Worm (Caenorhabditis elegans): ENCODE data around the gene C31H2.3.

DNA sequence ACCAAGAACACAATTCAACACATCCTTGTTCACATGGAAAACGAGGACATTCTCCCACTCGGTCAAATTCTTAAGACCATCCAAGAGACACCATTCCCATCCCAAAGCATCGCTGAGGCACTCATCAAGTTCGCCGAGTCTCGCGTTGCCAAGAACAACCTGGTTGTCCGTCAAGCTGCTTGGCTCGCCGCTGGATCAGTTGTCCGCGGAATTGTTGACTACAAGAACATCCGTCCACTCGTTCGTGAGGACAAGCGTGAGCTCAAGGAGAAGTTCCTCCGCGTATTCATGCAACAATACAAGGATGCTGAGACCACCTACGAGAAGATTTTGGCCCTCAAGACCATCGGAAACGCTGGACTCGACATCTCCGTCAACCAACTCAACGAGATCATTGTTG lies 51.8 kb downstream of the C31H2.3 start:
- no peak for TF ChIP-seq ama-1 (optimal IDR thresholded peaks at IDR 0.05)
- no peak for TF ChIP-seq unc-39 (tag; optimal IDR thresholded peaks at IDR 0.05)
- no peak for TF ChIP-seq unc-62 (GFP tag; optimal IDR thresholded peaks at IDR 0.05)
- no peak for TF ChIP-seq ztf-1 (GFP tag; conservative IDR thresholded peaks at IDR 0.05)
- no peak for TF ChIP-seq snpc-4 (tag; optimal IDR thresholded peaks at IDR 0.05)
- TF ChIP-seq nhr-12 (tag; optimal IDR thresholded peaks at IDR 0.05) = no peak
- TF ChIP-seq lin-39 (tag; optimal IDR thresholded peaks at IDR 0.05) = no peak
- TF ChIP-seq nhr-11 (tag; optimal IDR thresholded peaks at IDR 0.05) = no peak
- TF ChIP-seq nhr-23 (tag; optimal IDR thresholded peaks at IDR 0.05) = no peak
- TF ChIP-seq lsy-2 (tag; optimal IDR thresholded peaks at IDR 0.05) = no peak
- no peak for TF ChIP-seq nhr-237 (tag; optimal IDR thresholded peaks at IDR 0.05)
- TF ChIP-seq egl-27 (tag; optimal IDR thresholded peaks at IDR 0.05) = no peak
- TF ChIP-seq sem-4 (tag; optimal IDR thresholded peaks at IDR 0.05) = no peak

Measured in whole organism, L2 larva.